Worm (Caenorhabditis elegans): ENCODE results near the gene gmps-1.

DNA sequence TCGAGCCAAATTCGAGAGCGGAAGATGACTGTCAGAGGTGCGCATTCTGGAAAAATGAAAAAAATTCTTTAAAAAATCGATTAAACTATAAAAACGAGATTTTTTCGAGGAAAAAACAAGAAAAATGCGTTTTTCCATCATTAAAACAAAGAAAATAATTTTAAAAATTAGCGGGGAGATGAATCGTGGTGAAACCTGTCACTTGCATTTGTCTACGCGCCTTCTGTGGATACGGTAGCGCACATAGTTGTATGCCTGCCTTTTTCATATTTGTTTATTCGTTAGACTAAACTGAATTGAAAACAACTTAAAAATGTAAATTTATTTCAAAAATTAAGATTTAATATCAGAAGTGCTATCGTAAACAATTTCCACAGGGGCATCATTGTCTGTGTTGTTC is 15.9 kb upstream of the gmps-1 start, which contains the start of gene egg-3:
- TF ChIP-seq nhr-11 (tag; optimal IDR thresholded peaks at IDR 0.05) (no peak), fax-1 (tag; optimal IDR thresholded peaks at IDR 0.05) (no peak), pag-3 (tag; optimal IDR thresholded peaks at IDR 0.05; ENCODE audit: borderline replicate concordance) (no peak), elt-4 (tag; optimal IDR thresholded peaks at IDR 0.05) (no peak), zip-5 (tag; optimal IDR thresholded peaks at IDR 0.05) (no peak)
